Fruit fly (Drosophila melanogaster) whole organism, embryonic: ENCODE data around the gene CG7149.
A peak's percentile ranks its signal among the peaks of the same experiment; 100 is the strongest.

ENCODE experiments used
- CG10654 ChIP-seq: fragments of 200-800 bp; sonication (Bioruptor generic); optimal IDR thresholded peaks from 2 replicates; lab custom pipeline; 2016; ENCODE audit warnings: missing biosample characterization, missing genetic modification characterization
- CG11723 ChIP-seq: fragments of 200-800 bp; sonication (Bioruptor generic); optimal IDR thresholded peaks from 2 replicates; lab custom pipeline; 2017; ENCODE audit warnings: missing biosample characterization, mild to moderate bottlenecking, missing genetic modification characterization
- CG12155 ChIP-seq: fragments of 200-800 bp; sonication (Bioruptor generic); optimal IDR thresholded peaks from 3 replicates; lab custom pipeline; 2016; ENCODE audit warnings: missing biosample characterization, missing genetic modification characterization
- CG12769 ChIP-seq: fragments of 200-800 bp; sonication (Bioruptor generic); optimal IDR thresholded peaks from 2 replicates; lab custom pipeline; 2019; ENCODE audit warnings: missing biosample characterization, mild to moderate bottlenecking, missing genetic modification characterization, moderate library complexity
- CG12942 ChIP-seq: fragments of 200-800 bp; sonication (Bioruptor generic); optimal IDR thresholded peaks from 3 replicates; lab custom pipeline; 2016; ENCODE audit warnings: missing biosample characterization, missing genetic modification characterization
- CG13123 ChIP-seq: fragments of 200-800 bp; sonication (Bioruptor generic); optimal IDR thresholded peaks from 2 replicates; lab custom pipeline; 2016; ENCODE audit warnings: missing biosample characterization, missing genetic modification characterization
- CG13775 ChIP-seq: fragments of 200-800 bp; sonication (Bioruptor generic); optimal IDR thresholded peaks from 3 replicates; lab custom pipeline; 2017; ENCODE audit warnings: missing biosample characterization, mild to moderate bottlenecking, missing genetic modification characterization
- CG14965 ChIP-seq: fragments of 200-800 bp; sonication (Bioruptor generic); optimal IDR thresholded peaks from 2 replicates; lab custom pipeline; 2016; ENCODE audit warnings: missing biosample characterization, missing genetic modification characterization, borderline replicate concordance
- CG17385 ChIP-seq: fragments of 200-800 bp; sonication (Bioruptor generic); optimal IDR thresholded peaks from 3 replicates; lab custom pipeline; 2018; ENCODE audit warnings: missing biosample characterization, mild to moderate bottlenecking, missing genetic modification characterization
- CG2889 ChIP-seq: fragments of 200-800 bp; sonication (Bioruptor generic); IDR thresholded peaks from 3 replicates; pipeline ENCODE4 v1.3.6; 2022; ENCODE audit warnings: missing biosample characterization, missing genetic modification characterization
- CG30431 ChIP-seq: fragments of 200-800 bp; sonication (Bioruptor generic); optimal IDR thresholded peaks from 2 replicates; lab custom pipeline; 2017; ENCODE audit warnings: missing biosample characterization, missing genetic modification characterization
- CG34224 ChIP-seq: fragments of 200-800 bp; sonication (Bioruptor generic); IDR thresholded peaks from 3 replicates; pipeline ENCODE4 v1.3.6; 2022; ENCODE audit warnings: missing biosample characterization, missing genetic modification characterization; ENCODE audit not compliant: partially characterized antibody
- CG4282 ChIP-seq: fragments of 200-800 bp; sonication (Bioruptor generic); optimal IDR thresholded peaks from 2 replicates; lab custom pipeline; 2016; ENCODE audit warnings: missing biosample characterization, missing genetic modification characterization
- CG5245 ChIP-seq: fragments of 200-800 bp; sonication (Bioruptor generic); optimal IDR thresholded peaks from 3 replicates; lab custom pipeline; 2016; ENCODE audit warnings: missing biosample characterization, missing genetic modification characterization
- CG7556 ChIP-seq: fragments of 200-800 bp; sonication (Bioruptor generic); optimal IDR thresholded peaks from 2 replicates; lab custom pipeline; 2017; ENCODE audit warnings: missing biosample characterization, mild to moderate bottlenecking, missing genetic modification characterization
- CG8281 ChIP-seq: fragments of 200-800 bp; sonication (Bioruptor generic); optimal IDR thresholded peaks from 2 replicates; lab custom pipeline; 2018; ENCODE audit warnings: missing biosample characterization, mild to moderate bottlenecking, missing genetic modification characterization, moderate library complexity
- CTCF ChIP-seq: fragments of 200-800 bp; sonication (Bioruptor generic); optimal IDR thresholded peaks from 2 replicates; lab custom pipeline; 2017; ENCODE audit warnings: missing biosample characterization, mild to moderate bottlenecking, missing genetic modification characterization, moderate library complexity
- CkIIα-i1 ChIP-seq: fragments of 200-800 bp; sonication (Bioruptor generic); IDR thresholded peaks from 2 replicates; pipeline ENCODE4 v1.3.6; 2022; ENCODE audit warnings: missing biosample characterization, missing genetic modification characterization
- Dfd ChIP-seq, 2 experiments: fragments of >200 bp; optimal IDR thresholded peaks; 2 replicates each; lab custom pipeline; 2017; ENCODE audit warnings: missing biosample characterization in 2 of 2, missing genetic modification characterization in 2 of 2
- E2f2 ChIP-seq: fragments of 200-800 bp; sonication (Bioruptor generic); IDR thresholded peaks from 2 replicates; pipeline ENCODE4 v1.3.6; 2022; ENCODE audit warnings: missing biosample characterization, missing genetic modification characterization
- Eip74EF ChIP-seq, 2 experiments: fragments of 200-800 bp in 1 of 2; fragments of >200 bp in 1 of 2; sonication (Bioruptor generic) in 1 of 2; optimal IDR thresholded peaks; 2 replicates each; lab custom pipeline; 2017 to 2019; ENCODE audit warnings: missing biosample characterization in 2 of 2, missing genetic modification characterization in 2 of 2, mild to moderate bottlenecking in 1 of 2, moderate library complexity in 1 of 2
- Ets97D ChIP-seq: fragments of 200-800 bp; sonication (Bioruptor generic); optimal IDR thresholded peaks from 3 replicates; lab custom pipeline; 2016; ENCODE audit warnings: missing biosample characterization, missing genetic modification characterization
- HmgZ ChIP-seq: fragments of 200-800 bp; sonication (Bioruptor generic); optimal IDR thresholded peaks from 2 replicates; lab custom pipeline; 2018; ENCODE audit warnings: missing biosample characterization, mild to moderate bottlenecking, missing genetic modification characterization
- Myb ChIP-seq: fragments of 200-800 bp; sonication (Bioruptor generic); optimal IDR thresholded peaks from 2 replicates; lab custom pipeline; 2016; ENCODE audit warnings: missing biosample characterization, missing genetic modification characterization
- Six4 ChIP-seq: fragments of 200-800 bp; sonication (Bioruptor generic); optimal IDR thresholded peaks from 2 replicates; lab custom pipeline; 2016; ENCODE audit warnings: missing biosample characterization, missing genetic modification characterization
- Sry-β ChIP-seq: fragments of 200-800 bp; sonication (Bioruptor generic); optimal IDR thresholded peaks from 2 replicates; lab custom pipeline; 2018; ENCODE audit warnings: missing biosample characterization, mild to moderate bottlenecking, missing genetic modification characterization, moderate library complexity
- Xbp1 ChIP-seq: fragments of 200-800 bp; sonication (Bioruptor generic); optimal IDR thresholded peaks from 3 replicates; lab custom pipeline; 2016; ENCODE audit warnings: missing biosample characterization, mild to moderate bottlenecking, missing genetic modification characterization
- ase ChIP-seq: fragments of 200-800 bp; sonication (Bioruptor generic); IDR thresholded peaks from 3 replicates; pipeline ENCODE4 v1.3.6; 2022; ENCODE audit warnings: missing biosample characterization, missing genetic modification characterization
- cad ChIP-seq: fragments of >200 bp; optimal IDR thresholded peaks from 2 replicates; lab custom pipeline; 2017; ENCODE audit warnings: missing biosample characterization, missing genetic modification characterization
- chm ChIP-seq: fragments of 200-800 bp; sonication (Bioruptor generic); IDR thresholded peaks from 2 replicates; pipeline ENCODE4 v1.3.6; 2022; ENCODE audit warnings: missing biosample characterization, missing genetic modification characterization
- dmrt11E ChIP-seq: fragments of 200-800 bp; sonication (Bioruptor generic); optimal IDR thresholded peaks from 3 replicates; lab custom pipeline; 2018; ENCODE audit warnings: missing biosample characterization, mild to moderate bottlenecking, missing genetic modification characterization, moderate library complexity
- emc ChIP-seq: fragments of 200-800 bp; sonication (Bioruptor generic); optimal IDR thresholded peaks from 2 replicates; lab custom pipeline; 2016; ENCODE audit warnings: missing biosample characterization, missing genetic modification characterization
- ems ChIP-seq: fragments of 200-800 bp; sonication (Bioruptor generic); optimal IDR thresholded peaks from 3 replicates; lab custom pipeline; 2016; ENCODE audit warnings: missing biosample characterization, missing genetic modification characterization
- eyg ChIP-seq: fragments of 200-800 bp; sonication (Bioruptor generic); optimal IDR thresholded peaks from 3 replicates; lab custom pipeline; 2016; ENCODE audit warnings: missing biosample characterization, missing genetic modification characterization
- fru ChIP-seq: fragments of >200 bp; optimal IDR thresholded peaks from 2 replicates; lab custom pipeline; 2017
- fu2 ChIP-seq: fragments of 200-800 bp; sonication (Bioruptor generic); optimal IDR thresholded peaks from 2 replicates; lab custom pipeline; 2016; ENCODE audit warnings: missing biosample characterization, missing genetic modification characterization
- gem ChIP-seq: fragments of 200-800 bp; sonication (Bioruptor generic); optimal IDR thresholded peaks from 2 replicates; lab custom pipeline; 2019; ENCODE audit warnings: missing biosample characterization, mild to moderate bottlenecking, missing genetic modification characterization, moderate library complexity
- ham ChIP-seq: fragments of 200-800 bp; sonication (Bioruptor generic); IDR thresholded peaks from 2 replicates; pipeline ENCODE4 v1.3.6; 2022; ENCODE audit warnings: missing biosample characterization, missing genetic modification characterization
- inv ChIP-seq: fragments of 200-800 bp; sonication (Bioruptor generic); IDR thresholded peaks from 2 replicates; pipeline ENCODE4 v1.3.6; 2022; ENCODE audit warnings: missing biosample characterization, missing genetic modification characterization; ENCODE audit not compliant: partially characterized antibody
- jigr1 ChIP-seq: fragments of 200-800 bp; sonication (Bioruptor generic); IDR thresholded peaks from 3 replicates; pipeline ENCODE4 v1.3.6; 2022; ENCODE audit warnings: missing biosample characterization, missing genetic modification characterization
- ken ChIP-seq: fragments of 200-800 bp; sonication (Bioruptor generic); IDR thresholded peaks from 3 replicates; pipeline ENCODE4 v1.3.6; 2022; ENCODE audit warnings: missing biosample characterization, missing genetic modification characterization
- lbe ChIP-seq: fragments of 200-800 bp; sonication (Bioruptor generic); optimal IDR thresholded peaks from 2 replicates; lab custom pipeline; 2016; ENCODE audit warnings: missing biosample characterization, mild to moderate bottlenecking, missing genetic modification characterization
- lola ChIP-seq, 3 experiments: fragments of >200 bp in 2 of 3; fragments of 200-800 bp in 1 of 3; sonication (Bioruptor generic) in 1 of 3; optimal IDR thresholded peaks; 2 replicates each; lab custom pipeline; 2017 to 2019; ENCODE audit warnings: missing biosample characterization in 3 of 3, missing genetic modification characterization in 3 of 3, mild to moderate bottlenecking in 1 of 3, moderate library complexity in 1 of 3
- mam ChIP-seq: fragments of 200-800 bp; sonication (Bioruptor generic); optimal IDR thresholded peaks from 3 replicates; lab custom pipeline; 2016; ENCODE audit warnings: missing biosample characterization, missing genetic modification characterization
- nmo ChIP-seq: fragments of 200-800 bp; sonication (Bioruptor generic); optimal IDR thresholded peaks from 2 replicates; lab custom pipeline; 2018; ENCODE audit warnings: missing biosample characterization, mild to moderate bottlenecking, missing genetic modification characterization, moderate library complexity
- org-1 ChIP-seq: fragments of 200-800 bp; sonication (Bioruptor generic); optimal IDR thresholded peaks from 2 replicates; lab custom pipeline; 2017; ENCODE audit warnings: missing biosample characterization, missing genetic modification characterization
- pho ChIP-seq: fragments of 200-800 bp; sonication (Bioruptor generic); optimal IDR thresholded peaks from 2 replicates; lab custom pipeline; 2016; ENCODE audit warnings: missing biosample characterization, missing genetic modification characterization
- psq ChIP-seq: fragments of 200-800 bp; sonication (Bioruptor generic); optimal IDR thresholded peaks from 2 replicates; lab custom pipeline; 2017; ENCODE audit warnings: missing biosample characterization, missing genetic modification characterization
- tup ChIP-seq: fragments of 200-800 bp; sonication (Bioruptor generic); optimal IDR thresholded peaks from 2 replicates; lab custom pipeline; 2016; ENCODE audit warnings: missing biosample characterization, mild to moderate bottlenecking, missing genetic modification characterization, moderate library complexity
- usp ChIP-seq: fragments of >200 bp; optimal IDR thresholded peaks from 2 replicates; lab custom pipeline; 2017; ENCODE audit warnings: missing biosample characterization, missing genetic modification characterization
- yki ChIP-seq: fragments of >200 bp; optimal IDR thresholded peaks from 3 replicates; lab custom pipeline; 2018

The CG7149 gene

dm6 chr2L:7782788-7783401, 7.5 kb downstream of the CG7149 start, which contains the start of gene Brd7-9 (continued):
- TF ChIP-seq eyg (GFP tag; lab: Kevin White, UChicago) (peak; percentile 50), CG5245 (GFP tag; lab: Kevin White, UChicago) (peak; percentile 51), CG13775 (peak; percentile 70), CG12942 (GFP tag; lab: Kevin White, UChicago) (peak; percentile 43), Eip74EF (GFP tag; optimal IDR thresholded peaks at IDR 0.05; lab: Kevin White, UChicago) (peak in 1 of 2 experiments; percentile 64), Sry-β (GFP tag; lab: Kevin White, UChicago) (peak; percentile 10), CG2889 (GFP tag; lab: Robert Waterston, UW) (peak; percentile 67; the same call in 1 of the 3 replicates), CG14965 (no peak), ase (peak; percentile 80; the same call in 2 of the 3 replicates), nmo (peak; percentile 56), mam (GFP tag; lab: Kevin White, UChicago) (peak; percentile 64), lola (GFP tag; optimal IDR thresholded peaks at IDR 0.05; lab: Kevin White, UChicago) (peak in 1 of 3 experiments; percentile 54), HmgZ (tag; lab: Kevin White, UChicago) (peak; percentile 74), fu2 (GFP tag; lab: Kevin White, UChicago) (peak; percentile 47), ken (GFP tag; lab: Robert Waterston, UW) (peak; percentile 72; the same call in 2 of the 3 replicates), inv (peak; percentile 30; the same call in 1 of the 2 replicates), CG12155 (peak; percentile 98), CTCF (GFP tag; lab: Kevin White, UChicago) (peak; percentile 36), ham (GFP tag; lab: Robert Waterston, UW) (0 out of 2 replicates have a peak, but pooled peaks have one; percentile 41), chm (GFP tag; lab: Robert Waterston, UW) (peak; percentile 92), Six4 (peak; percentile 48), CG17385 (GFP tag; lab: Kevin White, UChicago) (peak; percentile 66), psq (GFP tag; lab: Kevin White, UChicago) (no peak), org-1 (GFP tag; lab: Kevin White, UChicago) (peak; percentile 69), ems (GFP tag; lab: Kevin White, UChicago) (peak; percentile 75), CG30431 (GFP tag; lab: Kevin White, UChicago) (peak; percentile 20), CG8281 (no peak), jigr1 (GFP tag; lab: Robert Waterston, UW) (no peak), Dfd (GFP tag; optimal IDR thresholded peaks at IDR 0.05; lab: Kevin White, UChicago) (no peak), dmrt11E (tag; lab: Kevin White, UChicago) (peak; percentile 52), CG13123 (GFP tag; lab: Kevin White, UChicago) (peak; percentile 21), CG7556 (peak; percentile 78), yki (no peak), CkIIα-i1 (no peak), Myb (GFP tag; lab: Kevin White, UChicago) (no peak), CG11723 (GFP tag; lab: Kevin White, UChicago) (peak; percentile 63), fru (no peak), E2f2 (GFP tag; lab: Robert Waterston, UW) (peak; percentile 76), CG10654 (GFP tag; lab: Kevin White, UChicago) (peak; percentile 71), gem (tag; lab: Kevin White, UChicago) (peak; percentile 81), cad (no peak), pho (GFP tag; lab: Kevin White, UChicago) (peak; percentile 55), usp (GFP tag; lab: Kevin White, UChicago) (no peak), tup (GFP tag; lab: Kevin White, UChicago) (peak; percentile 28), Ets97D (GFP tag; lab: Kevin White, UChicago) (peak; percentile 14), emc (GFP tag; lab: Kevin White, UChicago) (no peak), CG34224 (no peak), CG4282 (no peak), lbe (GFP tag; lab: Kevin White, UChicago) (no peak), CG12769 (tag; lab: Kevin White, UChicago) (peak; percentile 73), Xbp1 (GFP tag; lab: Kevin White, UChicago) (peak; percentile 78)
